Worm (Caenorhabditis elegans) whole organism, late embryonic: ENCODE results near the gene R102.1.

Experiments
- pat-9 ChIP-seq: fragments of 200-800 bp; sonication (Bioruptor generic); optimal IDR thresholded peaks from 2 replicates; lab custom pipeline; 2018; ENCODE audit warnings: mild to moderate bottlenecking, missing genetic modification characterization, moderate library complexity, missing compliant biosample characterization
- unc-3 ChIP-seq, 2 experiments: fragments of 200-800 bp in 1 of 2; sonication (Bioruptor generic) in 1 of 2; sonication (generic microtip) in 1 of 2; conservative IDR thresholded peaks in 1 of 2; optimal IDR thresholded peaks in 1 of 2; 2 replicates each; pipeline versions ENCODE4 v1.3.6 to Lab custom; 2016 to 2022; ENCODE audit warnings: missing compliant biosample characterization in 2 of 2, missing genetic modification characterization in 2 of 2, missing genetic modification reagents in 1 of 2

DNA sequence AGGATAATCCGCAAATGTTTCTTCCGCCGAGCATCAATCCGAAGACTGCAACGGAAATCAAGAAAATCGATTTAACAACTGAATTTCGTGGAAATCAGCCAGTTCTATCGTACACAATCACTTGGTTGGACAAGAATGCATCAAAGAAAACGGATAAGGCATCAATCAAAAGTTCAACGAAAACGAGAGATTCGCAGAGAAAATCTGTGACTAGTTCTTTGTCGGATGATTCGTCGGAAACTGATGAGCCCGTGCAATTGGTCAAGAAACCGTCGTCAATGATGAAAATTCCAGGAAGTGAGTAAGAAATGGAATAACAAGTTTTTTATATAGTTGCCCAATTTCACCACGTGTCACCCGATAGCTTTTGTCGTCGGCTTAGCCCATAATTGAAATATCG is 20.2 kb downstream of the R102.1 start, which contains the start of gene R102.6:
- TF ChIP-seq pat-9 (tag; lab: Kevin White, UChicago) (no peak), unc-3 (GFP tag; conservative IDR thresholded peaks at IDR 0.05; lab: Robert Waterston, UW) (no peak), unc-3 (tag; optimal IDR thresholded peaks at IDR 0.05; lab: Kevin White, UChicago) (no peak)
